Worm (Caenorhabditis elegans): Measurements from ENCODE around the gene srxa-15.

ce11 chrV:20670625-20671024 lies 28.6 kb downstream of the srxa-15 start:
- no peak for TF ChIP-seq lin-40 (tag; optimal IDR thresholded peaks at IDR 0.05)
- no peak for TF ChIP-seq ztf-25 (GFP tag; IDR thresholded peaks at IDR 0.05)
- TF ChIP-seq snpc-4 (GFP tag; optimal IDR thresholded peaks at IDR 0.05), result no peak
- no peak for TF ChIP-seq snpc-4 (tag; optimal IDR thresholded peaks at IDR 0.05)
- TF ChIP-seq lir-1 (GFP tag; conservative IDR thresholded peaks at IDR 0.05), result no peak
- no peak for TF ChIP-seq xnd-1 (tag; optimal IDR thresholded peaks at IDR 0.05)
- no peak for TF ChIP-seq pha-4 (tag; optimal IDR thresholded peaks at IDR 0.05)
- no peak for TF ChIP-seq let-607 (tag; optimal IDR thresholded peaks at IDR 0.05)
- TF ChIP-seq ets-4 (GFP tag; optimal IDR thresholded peaks at IDR 0.05), result no peak
- TF ChIP-seq ccch-3 (GFP tag; optimal IDR thresholded peaks at IDR 0.05), result no peak

All from whole organism, young adult.